Worm (Caenorhabditis elegans) whole organism, L1 larva: ENCODE results near the gene T16G12.3.

Experiments used
- egl-27 ChIP-seq, 2 experiments: fragments of 150-350 bp in 1 of 2; sonication (generic microtip); optimal IDR thresholded peaks; 3 replicates each; lab custom pipeline; 2017 to 2018; ENCODE audit warnings: missing biosample characterization in 2 of 2, missing genetic modification characterization in 2 of 2, missing genetic modification reagents in 2 of 2
- lsy-2 ChIP-seq, 2 experiments: fragments of 150-350 bp; optimal IDR thresholded peaks; 2 replicates each; lab custom pipeline; 2014; ENCODE audit warnings: missing biosample characterization in 2 of 2, missing genetic modification characterization in 2 of 2

ce11 chrIII:10078151-10078550 is 27.7 kb downstream of the T16G12.3 start, which contains the start of gene T16G12.9:
- TF ChIP-seq egl-27 (tag; optimal IDR thresholded peaks at IDR 0.05; lab: Kevin White, UChicago) (no peak), lsy-2 (tag; optimal IDR thresholded peaks at IDR 0.05; lab: Kevin White, UChicago) (no peak)
